Worm (Caenorhabditis elegans): Measurements from ENCODE around the gene Y54E2A.8.
A peak's percentile ranks its signal among the peaks of the same experiment; 100 is the strongest.

The Y54E2A.8 gene

DNA sequence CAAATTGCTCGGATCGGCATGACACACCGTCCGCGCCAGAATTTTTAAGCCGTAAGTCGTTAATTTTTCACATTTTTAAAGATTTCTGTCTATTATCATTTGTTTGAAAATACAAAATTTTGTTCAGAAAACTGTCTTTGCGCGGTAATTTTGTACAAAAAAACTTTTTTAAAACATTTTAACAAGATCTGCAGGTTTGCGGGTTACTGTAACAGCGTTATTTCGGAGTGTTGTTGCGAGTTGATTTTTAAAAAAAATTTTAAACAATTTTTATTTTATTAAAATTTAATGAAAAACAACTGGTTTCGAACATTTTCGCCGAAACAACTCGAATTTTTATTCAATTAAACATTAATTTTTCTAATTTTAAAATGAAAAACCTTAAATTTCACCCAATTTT is 35.0 kb downstream of the Y54E2A.8 start:
- TF ChIP-seq cnd-1 (tag; optimal IDR thresholded peaks at IDR 0.05) (no peak), sem-2 (GFP tag; optimal IDR thresholded peaks at IDR 0.05) (no peak), elt-3 (tag; optimal IDR thresholded peaks at IDR 0.05) (no peak), drap-1 (GFP tag; optimal IDR thresholded peaks at IDR 0.05) (no peak), lin-32 (GFP tag; optimal IDR thresholded peaks at IDR 0.05) (no peak), lsy-2 (tag; optimal IDR thresholded peaks at IDR 0.05) (no peak), nhr-28 (tag; optimal IDR thresholded peaks at IDR 0.05) (no peak), mep-1 (tag; optimal IDR thresholded peaks at IDR 0.05) (no peak), ceh-83 (GFP tag; optimal IDR thresholded peaks at IDR 0.05) (no peak), sptf-1 (tag; optimal IDR thresholded peaks at IDR 0.05) (no peak), unc-62 (GFP tag; optimal IDR thresholded peaks at IDR 0.05) (no peak), elt-1 (tag; optimal IDR thresholded peaks at IDR 0.05; ENCODE audit: borderline replicate concordance, insufficient read depth) (no peak), hlh-1 (tag; optimal IDR thresholded peaks at IDR 0.05) (no peak), zip-8 (tag; optimal IDR thresholded peaks at IDR 0.05) (no peak), lin-13 (tag; optimal IDR thresholded peaks at IDR 0.05) (no peak), flh-1 (GFP tag; optimal IDR thresholded peaks at IDR 0.05) (no peak), M03D4.4 (tag; optimal IDR thresholded peaks at IDR 0.05) (no peak), bed-3 (GFP tag; optimal IDR thresholded peaks at IDR 0.05) (no peak), ham-2 (GFP tag; optimal IDR thresholded peaks at IDR 0.05) (no peak)

- TF ChIP-seq bed-3 (GFP tag; optimal IDR thresholded peaks at IDR 0.05) = no peak
- TF ChIP-seq nhr-2 (tag; optimal IDR thresholded peaks at IDR 0.05) = peak; percentile 8
- TF ChIP-seq sptf-1 (tag; optimal IDR thresholded peaks at IDR 0.05) = no peak
- no peak for TF ChIP-seq nhr-28 (tag; optimal IDR thresholded peaks at IDR 0.05)
- peak; percentile 10 for TF ChIP-seq ceh-39 (tag; optimal IDR thresholded peaks at IDR 0.05)
- TF ChIP-seq nhr-237 (tag; optimal IDR thresholded peaks at IDR 0.05) = peak; percentile 57
- TF ChIP-seq unc-39 (tag; optimal IDR thresholded peaks at IDR 0.05) = no peak
- no peak for TF ChIP-seq lin-32 (GFP tag; optimal IDR thresholded peaks at IDR 0.05)
- TF ChIP-seq pha-4 (tag; optimal IDR thresholded peaks at IDR 0.05) = peak; percentile 22
- TF ChIP-seq M03D4.4 (tag; optimal IDR thresholded peaks at IDR 0.05) = no peak
- no peak for TF ChIP-seq nhr-76 (tag; optimal IDR thresholded peaks at IDR 0.05)
- TF ChIP-seq ztf-11 (tag; optimal IDR thresholded peaks at IDR 0.05) = no peak
- peak; percentile 70 for TF ChIP-seq mep-1 (tag; optimal IDR thresholded peaks at IDR 0.05)
- TF ChIP-seq flh-1 (GFP tag; optimal IDR thresholded peaks at IDR 0.05) = no peak
- TF ChIP-seq lsy-2 (tag; optimal IDR thresholded peaks at IDR 0.05) = peak; percentile 69
- no peak for TF ChIP-seq lin-13 (tag; optimal IDR thresholded peaks at IDR 0.05)
- TF ChIP-seq drap-1 (GFP tag; optimal IDR thresholded peaks at IDR 0.05) = no peak
- TF ChIP-seq elt-1 (tag; optimal IDR thresholded peaks at IDR 0.05; ENCODE audit: borderline replicate concordance, insufficient read depth) = no peak
- TF ChIP-seq zip-8 (tag; optimal IDR thresholded peaks at IDR 0.05) = no peak
- no peak for TF ChIP-seq unc-62 (GFP tag; optimal IDR thresholded peaks at IDR 0.05)
- peak; percentile 17 for TF ChIP-seq ces-1 (GFP tag; optimal IDR thresholded peaks at IDR 0.05)
- TF ChIP-seq mls-2 (tag; optimal IDR thresholded peaks at IDR 0.05) = no peak
- TF ChIP-seq ham-2 (GFP tag; optimal IDR thresholded peaks at IDR 0.05) = no peak
- no peak for TF ChIP-seq ceh-83 (GFP tag; optimal IDR thresholded peaks at IDR 0.05)
- TF ChIP-seq sem-2 (GFP tag; optimal IDR thresholded peaks at IDR 0.05) = no peak
- no peak for TF ChIP-seq cnd-1 (tag; optimal IDR thresholded peaks at IDR 0.05)
- peak; percentile 22 for TF ChIP-seq hlh-1 (tag; optimal IDR thresholded peaks at IDR 0.05)
- TF ChIP-seq mab-5 (tag; optimal IDR thresholded peaks at IDR 0.05) = no peak
- TF ChIP-seq tbx-8 (GFP tag; optimal IDR thresholded peaks at IDR 0.05) = no peak
- no peak for TF ChIP-seq elt-3 (tag; optimal IDR thresholded peaks at IDR 0.05)
- TF ChIP-seq nhr-12 (tag; optimal IDR thresholded peaks at IDR 0.05) = no peak
- no peak for TF ChIP-seq ceh-43 (GFP tag; optimal IDR thresholded peaks at IDR 0.05)
- TF ChIP-seq unc-120 (tag; optimal IDR thresholded peaks at IDR 0.05; ENCODE audit: poor library complexity, severe bottlenecking) = no peak
- peak; percentile 18 for TF ChIP-seq blmp-1 (tag; optimal IDR thresholded peaks at IDR 0.05)
- TF ChIP-seq snpc-4 (tag; optimal IDR thresholded peaks at IDR 0.05) = no peak
Measured at ce11 chrII:14814894-14815568, 36.9 kb downstream of the Y54E2A.8 start, which contains the start of gene W01D2.1. TSS of gene W01D2.1 (plus strand) at chrII:14815518.

ce11 chrII:14816086-14816485 is 37.9 kb downstream of the Y54E2A.8 start:
- TF ChIP-seq pha-4 (tag; optimal IDR thresholded peaks at IDR 0.05) (no peak), unc-120 (tag; optimal IDR thresholded peaks at IDR 0.05; ENCODE audit: poor library complexity, severe bottlenecking) (no peak), nhr-237 (tag; optimal IDR thresholded peaks at IDR 0.05) (no peak), snpc-4 (tag; optimal IDR thresholded peaks at IDR 0.05) (no peak), elt-3 (tag; optimal IDR thresholded peaks at IDR 0.05) (no peak), ceh-43 (GFP tag; optimal IDR thresholded peaks at IDR 0.05) (no peak), nhr-28 (tag; optimal IDR thresholded peaks at IDR 0.05) (no peak), ztf-11 (tag; optimal IDR thresholded peaks at IDR 0.05) (no peak)
